Worm (Caenorhabditis elegans) whole organism, midembryonic: ENCODE data around the gene F41H10.12.

Experiments
- T22C8.4 ChIP-seq: fragments of 200-800 bp; sonication (Bioruptor generic); IDR thresholded peaks from 2 replicates; pipeline ENCODE4 v1.3.6; 2022; ENCODE audit warnings: missing genetic modification characterization, missing compliant biosample characterization
- cog-1 ChIP-seq: sonication (generic microtip); optimal IDR thresholded peaks from 2 replicates; lab custom pipeline; 2016; ENCODE audit warnings: missing genetic modification characterization, missing compliant biosample characterization
- flt-1 ChIP-seq: fragments of 200-800 bp; sonication (Bioruptor generic); IDR thresholded peaks from 2 replicates; pipeline ENCODE4 v1.3.6; 2022; ENCODE audit warnings: missing genetic modification characterization, missing compliant biosample characterization
- klf-2 ChIP-seq: fragments of 200-800 bp; sonication (Bioruptor generic); conservative IDR thresholded peaks from 2 replicates; pipeline ENCODE4 v1.3.6; 2022; ENCODE audit warnings: missing genetic modification reagents, missing genetic modification characterization, missing compliant biosample characterization
- med-1 ChIP-seq: sonication (generic microtip); optimal IDR thresholded peaks from 2 replicates; lab custom pipeline; 2017; ENCODE audit warnings: missing genetic modification characterization, mild to moderate bottlenecking, missing compliant biosample characterization, antibody characterized with exemption, missing genetic modification reagents; ENCODE audit not compliant: insufficient read depth
- ref-1 ChIP-seq: fragments of 200-800 bp; sonication (Bioruptor generic); conservative IDR thresholded peaks from 2 replicates; pipeline ENCODE4 v1.3.6; 2022; ENCODE audit warnings: missing genetic modification reagents, missing genetic modification characterization, missing compliant biosample characterization
- tab-1 ChIP-seq: fragments of 200-800 bp; sonication (Bioruptor generic); IDR thresholded peaks from 2 replicates; pipeline ENCODE4 v1.3.6; 2022; ENCODE audit warnings: missing genetic modification characterization, missing compliant biosample characterization
- ztf-23 ChIP-seq: fragments of 200-800 bp; sonication (Bioruptor generic); IDR thresholded peaks from 2 replicates; pipeline ENCODE4 v1.3.6; 2022; ENCODE audit warnings: missing genetic modification reagents, missing genetic modification characterization, missing compliant biosample characterization
- ztf-29 ChIP-seq: fragments of 200-800 bp; sonication (Bioruptor generic); IDR thresholded peaks from 2 replicates; pipeline ENCODE4 v1.3.6; 2022; ENCODE audit warnings: missing genetic modification reagents, missing genetic modification characterization, missing compliant biosample characterization

DNA sequence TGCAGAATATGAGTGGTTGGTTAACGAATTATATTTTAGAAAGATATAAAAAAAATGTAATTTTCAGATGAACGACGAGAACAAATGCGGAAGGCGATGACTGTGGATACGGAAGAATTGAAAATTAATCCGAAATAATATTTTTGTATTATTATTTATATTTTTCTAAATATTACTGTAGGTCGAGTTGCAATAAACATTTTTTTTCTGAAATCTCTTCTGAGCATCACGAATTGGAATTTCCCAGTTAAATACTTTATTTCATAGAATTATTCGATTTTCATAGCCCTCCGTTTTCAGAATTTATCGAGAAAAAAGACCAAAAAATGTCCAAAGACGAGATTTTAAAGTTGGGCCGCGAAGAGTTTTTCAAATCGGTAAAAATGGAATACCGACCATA is 12.4 kb downstream of the F41H10.12 start, which contains the start of gene ZK616.2:
- TF ChIP-seq flt-1 (GFP tag; lab: Robert Waterston, UW) (no peak), ztf-29 (no peak), ztf-23 (no peak), cog-1 (tag; lab: Kevin White, UChicago) (no peak), klf-2 (GFP tag; lab: Robert Waterston, UW) (no peak), med-1 (no peak), ref-1 (GFP tag; lab: Robert Waterston, UW) (no peak), tab-1 (GFP tag; lab: Robert Waterston, UW) (no peak), T22C8.4 (no peak)
